4 worm cellular contexts compared by ENCODE assay signal in the genomic region with DNA sequence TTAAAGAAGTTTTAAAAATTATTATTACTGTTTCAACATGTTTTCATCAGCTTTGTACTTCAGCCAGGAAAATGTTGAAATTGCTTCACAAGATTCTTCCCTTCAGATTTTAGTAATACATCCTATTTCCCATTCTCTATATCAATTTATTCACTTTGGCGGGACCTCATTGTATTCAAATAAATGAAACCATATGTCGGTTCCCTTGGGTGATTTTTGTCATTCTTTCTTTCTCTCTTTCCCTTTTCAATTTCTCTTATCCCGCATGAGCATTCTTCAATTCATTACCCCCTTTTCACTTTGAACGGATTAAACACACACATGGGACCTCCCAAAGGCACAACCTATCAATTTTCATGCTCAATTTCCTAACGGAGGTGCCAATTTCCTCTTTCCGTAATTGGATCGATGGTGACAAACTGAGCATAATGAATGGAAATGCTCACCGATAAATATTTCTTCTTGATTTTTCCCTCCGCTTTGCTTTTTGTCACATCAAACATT.
TF ChIP-seq lines count a peak whose summit lies in the region.

No protein-coding gene starts in this region.

TF ChIP-seq in whole organism, L1 larva, 84 proteins besides CTCF, POLR2A, EP300 and RAD21 (continues in another document):
- TF ChIP-seq aha-1 (tag; optimal IDR thresholded peaks at IDR 0.05; lab: Kevin White, UChicago) (no peak), ceh-63 (GFP tag; optimal IDR thresholded peaks at IDR 0.05; lab: Kevin White, UChicago) (peak; percentile 64), nhr-20 (tag; optimal IDR thresholded peaks at IDR 0.05; lab: Kevin White, UChicago) (no peak), ama-1 (optimal IDR thresholded peaks at IDR 0.05; lab: Kevin White, UChicago) (no peak), lir-3 (tag; optimal IDR thresholded peaks at IDR 0.05; lab: Kevin White, UChicago; ENCODE audit: poor library complexity) (no peak), lin-13 (GFP tag; optimal IDR thresholded peaks at IDR 0.05; lab: Kevin White, UChicago) (no peak), nhr-237 (tag; optimal IDR thresholded peaks at IDR 0.05; lab: Kevin White, UChicago) (no peak), nhr-90 (tag; optimal IDR thresholded peaks at IDR 0.05; lab: Kevin White, UChicago; ENCODE audit: poor library complexity) (no peak), ces-1 (GFP tag; optimal IDR thresholded peaks at IDR 0.05; lab: Kevin White, UChicago) (no peak), mab-9 (GFP tag; IDR thresholded peaks at IDR 0.05; lab: Robert Waterston, UW) (no peak), ceh-88 (GFP tag; IDR thresholded peaks at IDR 0.05; lab: Robert Waterston, UW) (no peak), dpl-1 (GFP tag; optimal IDR thresholded peaks at IDR 0.05; lab: Kevin White, UChicago) (no peak), ztf-4 (tag; optimal IDR thresholded peaks at IDR 0.05; lab: Kevin White, UChicago) (no peak), efl-1 (optimal IDR thresholded peaks at IDR 0.05; lab: Kevin White, UChicago) (no peak), efl-1 (GFP tag; optimal IDR thresholded peaks at IDR 0.05 in 1 of 2; lab: Kevin White, UChicago) (peak in 1 of 2 experiments; percentile 27), nhr-19 (GFP tag; conservative IDR thresholded peaks at IDR 0.05; lab: Robert Waterston, UW) (no peak), mep-1 (tag; optimal IDR thresholded peaks at IDR 0.05; lab: Kevin White, UChicago) (no peak), fkh-4 (tag; optimal IDR thresholded peaks at IDR 0.05; lab: Kevin White, UChicago; ENCODE audit: borderline replicate concordance) (no peak), unc-98 (GFP tag; IDR thresholded peaks at IDR 0.05; lab: Robert Waterston, UW) (no peak), nhr-12 (tag; optimal IDR thresholded peaks at IDR 0.05; lab: Kevin White, UChicago) (no peak), tlp-1 (tag; optimal IDR thresholded peaks at IDR 0.05; lab: Kevin White, UChicago) (no peak), fkh-10 (GFP tag; optimal IDR thresholded peaks at IDR 0.05; lab: Kevin White, UChicago) (no peak)

TF ChIP-seq in whole organism, L2 larva, 48 proteins besides CTCF, POLR2A, EP300 and RAD21:
- no peak for TF ChIP-seq sem-4 (tag; optimal IDR thresholded peaks at IDR 0.05; lab: Kevin White, UChicago)
- TF ChIP-seq mab-5 (tag; optimal IDR thresholded peaks at IDR 0.05; lab: Kevin White, UChicago): peak; percentile 25

TF ChIP-seq in whole organism, late embryonic, 69 proteins besides CTCF, POLR2A, EP300 and RAD21:
- TF ChIP-seq unc-42 (tag; optimal IDR thresholded peaks at IDR 0.05; lab: Kevin White, UChicago): peak; percentile 75
- TF ChIP-seq unc-3 (GFP tag; conservative IDR thresholded peaks at IDR 0.05; lab: Robert Waterston, UW): no peak
- peak; percentile 19 for TF ChIP-seq unc-3 (tag; optimal IDR thresholded peaks at IDR 0.05; lab: Kevin White, UChicago)
- no peak for TF ChIP-seq hlh-6 (tag; optimal IDR thresholded peaks at IDR 0.05; lab: Kevin White, UChicago)

TF ChIP-seq in whole organism, mixed stage, embryonic, 35 proteins besides CTCF, POLR2A, EP300 and RAD21:
- TF ChIP-seq nhr-28 (tag; optimal IDR thresholded peaks at IDR 0.05; lab: Kevin White, UChicago) (no peak), nhr-237 (tag; optimal IDR thresholded peaks at IDR 0.05; lab: Kevin White, UChicago) (no peak), bed-3 (GFP tag; optimal IDR thresholded peaks at IDR 0.05; lab: Kevin White, UChicago) (no peak), ham-2 (GFP tag; optimal IDR thresholded peaks at IDR 0.05; lab: Kevin White, UChicago) (no peak), snpc-4 (tag; optimal IDR thresholded peaks at IDR 0.05; lab: Kevin White, UChicago) (no peak), ces-1 (GFP tag; optimal IDR thresholded peaks at IDR 0.05; lab: Kevin White, UChicago) (peak; percentile 95), ztf-11 (tag; optimal IDR thresholded peaks at IDR 0.05; lab: Kevin White, UChicago) (no peak), ceh-43 (GFP tag; optimal IDR thresholded peaks at IDR 0.05; lab: Kevin White, UChicago) (no peak)
TF ChIP-seq in whole organism, mixed stage, embryonic: peak in this region for 1.
